Fruit fly (Drosophila melanogaster): Measurements from ENCODE around the gene CG31253.

Gene CG31253

dm6 chr3R:27988647-27989430, 28.5 kb upstream of the CG31253 start (continued):
- TF ChIP-seq CG10267 (tag; optimal IDR thresholded peaks at IDR 0.05) (peak; percentile 15), vfl (GFP tag; optimal IDR thresholded peaks at IDR 0.05) (no peak), CG3281 (GFP tag; optimal IDR thresholded peaks at IDR 0.05) (peak; percentile 38), CG31224 (GFP tag; IDR thresholded peaks at IDR 0.05) (peak; percentile 20; the same call in 1 of the 2 replicates), CrebB (tag; optimal IDR thresholded peaks at IDR 0.05) (no peak), Stat92E (GFP tag; optimal IDR thresholded peaks at IDR 0.05) (no peak), Mes4 (GFP tag; optimal IDR thresholded peaks at IDR 0.05) (no peak), CG14014 (GFP tag; IDR thresholded peaks at IDR 0.05) (no peak), sd (tag; optimal IDR thresholded peaks at IDR 0.05) (peak; percentile 49), CG10959 (GFP tag; IDR thresholded peaks at IDR 0.05) (no peak), CkIIα-i1 (GFP tag; IDR thresholded peaks at IDR 0.05) (no peak), CG8281 (tag; optimal IDR thresholded peaks at IDR 0.05) (no peak), CG18599 (GFP tag; optimal IDR thresholded peaks at IDR 0.05) (peak; percentile 15), CG9817 (tag; optimal IDR thresholded peaks at IDR 0.05) (peak; percentile 13), usp (GFP tag; optimal IDR thresholded peaks at IDR 0.05) (no peak), CG15696 (tag; optimal IDR thresholded peaks at IDR 0.05) (no peak), Gsc (GFP tag; IDR thresholded peaks at IDR 0.05) (no peak), CG7786 (GFP tag; optimal IDR thresholded peaks at IDR 0.05) (peak; percentile 58), tio (GFP tag; optimal IDR thresholded peaks at IDR 0.05) (peak; percentile 40), gem (tag; optimal IDR thresholded peaks at IDR 0.05) (peak; percentile 57), esg (GFP tag; conservative IDR thresholded peaks at IDR 0.05) (peak; percentile 23; the same call in 1 of the 2 replicates), chm (GFP tag; IDR thresholded peaks at IDR 0.05) (no peak), Dbx (GFP tag; IDR thresholded peaks at IDR 0.05) (peak; percentile 61; the same call in 1 of the 3 replicates), sens (GFP tag) (peak; percentile 88), Atf6 (GFP tag; IDR thresholded peaks at IDR 0.05) (0 out of 2 replicates have a peak, but pooled peaks have one; percentile 12), CG5953 (GFP tag; IDR thresholded peaks at IDR 0.05) (peak; percentile 47; the same call in 1 of the 2 replicates), CG12299 (tag; optimal IDR thresholded peaks at IDR 0.05) (no peak), Gug (GFP tag; IDR thresholded peaks at IDR 0.05) (peak; percentile 69; the same call in 3 of the 4 replicates), CG14050 (GFP tag; IDR thresholded peaks at IDR 0.05) (peak; percentile 24; the same call in 1 of the 3 replicates), HHEX (GFP tag; optimal IDR thresholded peaks at IDR 0.05) (peak; percentile 35), Nf-YB (GFP tag; optimal IDR thresholded peaks at IDR 0.05) (no peak), CG17802 (tag; optimal IDR thresholded peaks at IDR 0.05) (no peak), Pdp1 (GFP tag; optimal IDR thresholded peaks at IDR 0.05) (peak; percentile 36 to 65), CG4328 (GFP tag; optimal IDR thresholded peaks at IDR 0.05) (no peak), sens-2 (GFP tag; IDR thresholded peaks at IDR 0.05) (peak; percentile 28; the same call in 1 of the 2 replicates), CG16815 (GFP tag; optimal IDR thresholded peaks at IDR 0.05) (peak; percentile 31), CG4730 (GFP tag; IDR thresholded peaks at IDR 0.05) (peak; percentile 48), dmrt11E (tag; optimal IDR thresholded peaks at IDR 0.05) (no peak), sisA (GFP tag; IDR thresholded peaks at IDR 0.05) (peak; percentile 48), CG30403 (GFP tag; optimal IDR thresholded peaks at IDR 0.05) (peak; percentile 69), ac (GFP tag; optimal IDR thresholded peaks at IDR 0.05) (no peak), org-1 (GFP tag; optimal IDR thresholded peaks at IDR 0.05) (peak; percentile 32), CG14710 (tag; optimal IDR thresholded peaks at IDR 0.05) (peak; percentile 32), ewg (GFP tag; optimal IDR thresholded peaks at IDR 0.05) (peak; percentile 26), CG7839 (tag; optimal IDR thresholded peaks at IDR 0.05) (peak; percentile 37), Adf1 (GFP tag; IDR thresholded peaks at IDR 0.05) (no peak), Xrp1 (GFP tag; IDR thresholded peaks at IDR 0.05) (0 out of 2 replicates have a peak, but pooled peaks have one; percentile 34), Sox102F (GFP tag; optimal IDR thresholded peaks at IDR 0.05) (peak; percentile 4), ara (GFP tag; IDR thresholded peaks at IDR 0.05) (peak; percentile 67)
